Fruit fly (Drosophila melanogaster): Measurements from ENCODE around the gene CG6923.

The CG6923 gene

DNA sequence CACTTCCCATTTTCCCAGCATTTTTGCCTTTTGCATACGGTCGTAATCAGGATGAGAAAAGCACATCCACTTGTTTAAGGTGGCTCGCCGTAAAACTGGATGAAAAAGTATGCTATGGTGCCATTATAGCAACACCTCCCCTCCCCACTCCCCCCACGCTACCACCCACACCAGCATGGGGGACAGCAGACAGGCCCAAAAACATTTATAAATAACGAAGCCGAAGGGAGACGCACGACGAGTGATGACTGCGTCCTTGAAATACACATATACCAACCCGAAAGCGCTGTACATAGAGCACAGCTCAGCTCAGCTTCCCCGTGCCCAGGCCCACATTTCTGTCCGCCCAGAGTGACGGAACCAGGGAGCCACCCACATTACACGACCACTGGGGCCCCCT is 20.9 kb upstream of the CG6923 start:
- no peak for TF ChIP-seq noc (tag; optimal IDR thresholded peaks at IDR 0.05)

DNA sequence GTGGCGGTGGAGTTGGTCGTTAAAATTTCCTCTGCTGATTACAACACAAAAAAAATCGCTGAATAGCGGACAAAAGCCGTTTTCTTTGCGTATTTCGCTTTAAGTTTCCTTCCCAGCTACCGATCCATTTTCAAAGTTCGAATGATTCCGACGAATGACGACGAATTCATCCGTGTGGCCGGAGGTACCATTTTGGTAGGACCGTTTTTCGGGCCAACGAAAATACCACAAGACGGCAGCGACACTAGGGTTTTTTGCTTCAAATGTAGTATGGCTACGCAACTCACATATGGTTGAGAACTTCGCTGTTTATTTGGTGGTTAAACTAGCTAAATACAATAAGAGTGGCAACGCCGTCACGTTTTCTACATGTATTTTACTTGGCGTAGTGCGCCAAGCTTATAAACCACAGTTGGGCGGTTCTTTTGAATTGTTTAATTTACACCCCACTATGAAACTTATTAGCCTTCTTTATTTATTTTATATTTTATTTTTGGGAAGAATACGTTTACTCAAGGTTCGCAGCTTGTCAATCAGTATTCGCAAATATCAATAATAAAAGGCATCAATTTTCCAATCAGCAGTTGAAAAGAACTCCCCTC is 14.6 kb upstream of the CG6923 start, which contains the start of gene Lk6:
Lk6 (minus strand) TSS at position 179 of the 602 bp plus-strand sequence.
- TF ChIP-seq noc (tag; optimal IDR thresholded peaks at IDR 0.05): peak; percentile 73

DNA sequence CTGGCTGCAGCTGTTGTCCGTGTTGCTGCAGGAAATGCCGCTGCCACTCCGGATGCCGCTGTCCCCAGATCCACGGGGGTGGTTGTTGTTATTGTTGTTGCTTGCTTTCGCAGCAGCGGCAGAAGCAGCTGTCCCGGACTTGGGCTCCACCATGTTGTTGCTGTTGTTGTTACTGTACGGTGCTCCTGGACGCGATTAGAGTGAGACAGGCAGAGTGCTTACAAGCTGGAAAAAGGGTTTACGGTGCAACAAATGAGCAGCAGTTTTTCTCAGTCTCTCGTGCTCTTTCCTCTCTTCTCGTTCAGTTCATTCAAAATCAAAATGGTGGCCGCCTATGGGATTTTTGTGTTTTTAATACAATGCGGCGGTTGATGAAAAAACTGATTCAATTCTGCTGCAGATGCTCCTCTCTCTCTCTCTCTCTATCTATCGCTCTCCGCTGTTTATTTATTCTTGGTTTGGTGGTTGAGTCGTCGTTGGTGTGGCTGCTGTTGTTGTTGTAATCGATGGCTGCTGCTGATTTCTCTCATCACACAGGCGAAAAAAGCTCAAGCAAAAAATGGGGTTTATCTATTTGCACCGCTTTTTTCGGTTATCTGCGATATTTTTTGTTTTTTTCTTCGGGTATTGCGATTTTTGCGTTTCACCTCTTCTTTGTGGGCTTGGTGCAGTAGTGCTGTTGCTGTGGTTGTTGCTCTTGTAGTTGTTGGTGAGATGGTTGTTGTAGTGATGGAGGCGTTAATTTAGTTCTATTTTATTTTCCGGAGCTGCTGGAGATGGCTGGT is 13.9 kb upstream of the CG6923 start:
- no peak for TF ChIP-seq noc (tag; optimal IDR thresholded peaks at IDR 0.05)

DNA sequence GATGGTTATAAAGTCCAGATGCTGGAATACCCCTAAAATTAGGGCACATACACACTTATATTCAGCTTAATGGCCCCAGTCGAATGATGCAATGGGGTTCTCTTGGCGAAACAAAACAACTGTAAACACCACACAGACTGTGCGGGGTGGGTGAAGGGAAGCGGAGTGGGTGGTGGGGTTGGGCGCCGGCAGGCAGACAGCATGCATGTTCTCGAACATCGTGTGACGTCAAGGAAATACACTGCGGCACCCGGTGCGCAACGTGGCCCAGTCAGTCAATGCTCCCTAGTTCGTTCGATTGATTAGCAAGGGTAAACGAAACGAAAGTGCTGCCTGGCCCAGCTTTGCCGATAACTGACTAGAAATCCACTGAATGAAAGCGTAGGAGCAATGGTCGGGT is 12.7 kb upstream of the CG6923 start:
- no peak for TF ChIP-seq noc (tag; optimal IDR thresholded peaks at IDR 0.05)

DNA sequence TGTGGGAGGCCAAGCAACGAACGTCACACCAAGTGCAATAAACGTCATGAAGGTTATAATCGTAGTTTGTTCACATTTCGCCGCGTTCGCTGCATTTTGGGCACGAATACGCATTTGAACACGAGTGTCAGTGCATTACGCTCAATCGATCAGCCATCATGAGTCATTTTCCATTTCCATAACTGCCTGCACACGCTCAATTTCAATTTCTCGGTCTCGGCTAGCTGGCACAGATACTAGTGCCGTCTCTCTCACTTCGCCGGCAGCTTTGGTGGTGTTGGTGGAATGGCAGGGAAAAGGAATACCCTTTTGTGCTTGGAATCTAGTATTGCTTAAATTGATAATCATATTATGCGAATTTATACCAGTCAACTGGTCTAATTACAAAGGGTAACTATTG is 11.9 kb upstream of the CG6923 start:
- no peak for TF ChIP-seq noc (tag; optimal IDR thresholded peaks at IDR 0.05)

- TF ChIP-seq noc (tag; optimal IDR thresholded peaks at IDR 0.05): peak; percentile 99
These were observed 11.0 kb upstream of the CG6923 start for dm6 chr3R:11760669-11761387.

DNA sequence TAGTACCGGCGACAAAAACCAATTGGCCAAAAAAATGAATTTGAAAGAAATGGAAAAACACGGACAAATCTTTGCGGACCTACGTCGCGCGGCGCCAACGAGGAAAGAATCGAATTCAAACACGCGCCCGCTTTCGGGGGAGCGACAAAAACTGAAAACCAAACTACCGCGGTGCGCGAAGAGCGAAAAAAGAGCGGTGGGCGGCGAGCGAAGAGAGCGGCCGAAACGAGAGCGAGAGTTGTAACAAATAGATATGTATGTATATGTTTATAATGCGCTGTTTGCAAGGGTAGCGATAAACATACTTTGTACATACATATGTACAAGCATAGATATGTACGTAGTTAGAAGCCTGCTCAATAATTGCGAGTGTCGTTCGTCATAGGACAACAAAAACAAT is 10.1 kb upstream of the CG6923 start:
- TF ChIP-seq noc (tag; optimal IDR thresholded peaks at IDR 0.05): no peak

dm6 chr3R:11759185-11759731 is 9.4 kb upstream of the CG6923 start:
- TF ChIP-seq noc (tag; optimal IDR thresholded peaks at IDR 0.05): no peak

DNA sequence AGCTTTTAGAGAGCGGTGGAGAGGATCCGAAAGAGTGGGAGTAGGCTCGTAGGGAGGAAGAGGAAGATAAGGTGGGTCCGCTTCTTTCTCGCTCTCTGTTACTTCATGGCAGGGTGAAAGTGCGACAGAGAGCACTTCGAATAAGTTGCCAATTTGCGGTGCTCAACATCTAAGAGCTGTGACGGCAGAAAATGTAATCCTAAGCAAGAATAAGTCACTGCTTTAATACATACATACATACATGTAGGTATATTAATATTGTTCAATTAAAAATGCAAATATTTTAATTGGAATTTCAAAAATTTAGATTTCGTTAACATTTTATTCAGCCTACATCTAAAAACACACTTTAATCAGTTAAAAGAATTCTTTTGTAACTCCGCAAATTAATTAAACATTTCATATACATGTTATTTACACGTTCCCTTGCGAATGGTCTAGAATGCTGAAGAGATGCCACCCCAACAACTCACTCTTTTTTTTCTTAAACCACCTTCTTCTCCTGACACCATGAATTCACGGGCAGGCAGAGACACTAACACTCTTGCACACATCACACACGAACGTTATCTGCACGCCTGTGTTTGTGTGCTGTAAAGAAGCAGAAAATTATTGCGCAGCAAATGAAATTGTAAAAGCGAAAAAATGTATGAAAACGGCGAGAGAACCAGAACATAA is 8.8 kb upstream of the CG6923 start:
- TF ChIP-seq noc (tag; optimal IDR thresholded peaks at IDR 0.05): peak; percentile 40

DNA sequence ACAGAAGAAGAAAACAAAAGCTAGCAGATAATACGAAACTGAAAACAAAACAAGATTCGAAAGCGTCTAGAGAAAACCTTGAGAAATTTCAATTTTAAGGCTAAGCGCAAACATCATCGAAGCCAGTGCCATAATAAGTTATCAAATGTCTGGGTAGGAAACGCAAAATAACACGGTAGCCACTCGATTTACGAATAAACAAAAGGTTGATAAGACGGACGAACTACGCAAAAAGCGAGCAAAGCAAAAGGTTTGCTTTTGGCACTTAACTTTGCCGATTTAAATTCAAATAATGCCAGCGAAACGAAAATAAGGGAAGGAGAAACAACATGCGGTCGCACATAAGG is 8.3 kb upstream of the CG6923 start:
- no peak for TF ChIP-seq noc (tag; optimal IDR thresholded peaks at IDR 0.05)

DNA sequence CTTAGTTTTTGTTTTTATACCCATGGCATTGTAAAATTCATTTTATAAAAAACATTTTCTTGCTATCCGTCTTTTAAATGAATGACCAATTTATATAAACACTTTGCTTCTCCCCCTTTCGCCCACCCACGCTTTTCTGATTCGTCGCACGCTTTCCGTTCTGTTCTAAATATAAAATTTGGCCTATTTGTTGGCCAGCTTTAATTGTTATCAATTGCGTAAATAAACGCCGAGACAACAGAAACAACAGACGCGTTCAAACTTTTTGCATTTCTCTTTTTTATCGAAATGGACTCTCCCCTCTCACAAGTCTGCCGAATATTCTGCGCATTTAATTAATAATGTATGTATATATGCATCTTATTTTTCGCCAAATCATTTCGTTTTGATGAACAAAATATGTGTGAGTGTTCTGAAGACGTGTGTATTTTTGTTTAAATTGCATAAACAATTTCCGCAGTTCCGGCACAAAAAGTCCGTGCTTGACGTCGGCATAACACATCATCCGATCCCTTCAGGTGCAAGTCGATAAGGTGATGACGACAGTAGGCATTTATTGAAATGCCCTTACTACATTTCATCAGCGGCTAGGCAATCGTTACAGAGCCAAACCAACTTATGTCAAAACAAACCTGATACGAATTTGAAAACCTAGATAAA is 7.5 kb upstream of the CG6923 start:
- no peak for TF ChIP-seq noc (tag; optimal IDR thresholded peaks at IDR 0.05)

DNA sequence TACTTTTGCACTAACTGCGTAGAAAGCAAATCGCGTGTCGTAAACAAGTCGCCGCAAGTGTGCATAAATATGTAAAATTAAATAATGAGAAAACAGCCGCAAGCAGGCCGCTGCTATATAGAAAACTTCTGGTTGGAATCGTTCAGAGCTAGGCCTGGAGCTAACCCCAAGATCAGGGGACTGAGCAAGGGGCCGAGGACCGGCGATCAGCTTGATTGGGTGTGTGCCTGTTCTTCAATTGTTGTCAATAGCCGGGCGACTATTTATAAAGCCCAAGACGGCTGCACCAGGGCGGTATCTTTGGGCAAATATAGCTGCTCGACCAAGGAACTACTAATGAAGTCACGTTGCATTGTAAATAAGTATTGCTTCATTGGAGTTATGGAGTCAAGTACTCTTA is 6.9 kb upstream of the CG6923 start:
- no peak for TF ChIP-seq noc (tag; optimal IDR thresholded peaks at IDR 0.05)

dm6 chr3R:11751756-11752155 is 1.9 kb upstream of the CG6923 start:
- no peak for TF ChIP-seq noc (tag; optimal IDR thresholded peaks at IDR 0.05)

dm6 chr3R:11750294-11750432 is 334 bp upstream of the CG6923 start, which contains the start of gene CG43062:
Gene CG43062 (plus strand): TSS chr3R:11750333.
- TF ChIP-seq noc (tag; optimal IDR thresholded peaks at IDR 0.05): no peak

DNA sequence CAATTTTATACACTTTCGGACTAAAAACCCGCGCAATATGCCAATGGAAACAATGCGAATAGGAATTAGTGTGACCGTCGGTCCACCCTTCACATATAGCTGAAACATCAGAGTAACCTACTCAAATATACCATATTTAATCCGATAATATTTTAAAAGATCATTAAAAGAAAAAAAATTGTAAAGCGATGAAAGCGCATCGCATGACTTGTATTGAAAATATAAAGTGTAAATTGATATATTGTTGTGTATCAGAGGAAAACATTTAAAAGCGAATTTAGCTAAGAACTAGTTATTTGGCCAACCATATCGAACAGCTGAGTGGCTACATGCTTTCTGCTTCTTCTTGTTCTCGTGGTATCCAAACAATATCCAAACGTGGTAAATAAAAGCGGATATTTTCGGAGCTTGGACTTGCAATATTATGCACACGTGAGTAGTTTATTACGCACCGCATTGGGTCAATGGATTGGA is 8.1 kb downstream of the CG6923 start, which contains the start of the genes Blm and CG14722:
Blm (minus strand) TSS at position 54 of the 474 bp plus-strand sequence.
CG14722 (plus strand) TSS at position 161 of the 474 bp plus-strand sequence.
- no peak for TF ChIP-seq noc (tag; optimal IDR thresholded peaks at IDR 0.05)

DNA sequence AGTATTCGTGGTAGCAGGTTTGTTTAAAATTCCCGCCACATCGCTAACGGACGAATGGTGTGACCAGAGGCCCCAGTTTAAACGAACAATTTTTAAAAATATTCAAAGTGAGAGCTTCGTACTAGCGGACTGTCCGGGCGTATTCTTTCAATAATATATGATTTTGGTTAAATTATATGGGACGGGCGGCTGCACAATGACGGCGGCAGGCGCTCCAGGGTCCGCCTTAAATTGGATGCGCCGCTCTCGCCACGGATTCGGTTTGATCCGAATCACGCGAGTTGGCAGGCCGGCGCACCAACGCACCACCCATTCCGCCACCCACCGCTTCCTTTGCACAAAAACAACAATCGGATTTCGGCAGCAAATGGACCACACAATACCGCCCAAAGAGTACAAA is 14.5 kb downstream of the CG6923 start, which contains the start of gene CG14721:
CG14721 (plus strand) TSS at position 111 of the 400 bp plus-strand sequence.
- TF ChIP-seq noc (tag; optimal IDR thresholded peaks at IDR 0.05): no peak

Measured in whole organism, larva.